Worm (Caenorhabditis elegans) whole organism, L2 larva: ENCODE data around the gene Y47D7A.15.

Experiments
- C34F6.9 ChIP-seq: fragments of 150-350 bp; optimal IDR thresholded peaks from 2 replicates; lab custom pipeline; 2014; ENCODE audit warnings: missing biosample characterization, missing genetic modification characterization
- F13H6.1 ChIP-seq: sonication (generic microtip); optimal IDR thresholded peaks from 2 replicates; lab custom pipeline; 2016; ENCODE audit warnings: missing genetic modification characterization, missing compliant biosample characterization
- R02D3.7 ChIP-seq: fragments of 150-350 bp; optimal IDR thresholded peaks from 2 replicates; lab custom pipeline; 2014; ENCODE audit warnings: missing biosample characterization, missing genetic modification characterization
- Y55F3AM.14 ChIP-seq: fragments of 200-800 bp; sonication (Bioruptor generic); optimal IDR thresholded peaks from 2 replicates; lab custom pipeline; 2018; ENCODE audit warnings: mild to moderate bottlenecking, missing genetic modification characterization, missing compliant biosample characterization
- ZK546.5 ChIP-seq: sonication (generic microtip); optimal IDR thresholded peaks from 2 replicates; lab custom pipeline; 2017; ENCODE audit warnings: missing biosample characterization, missing genetic modification characterization
- alr-1 ChIP-seq: fragments of 150-350 bp; optimal IDR thresholded peaks from 2 replicates; lab custom pipeline; 2014; ENCODE audit warnings: missing biosample characterization, missing genetic modification characterization
- aly-2 ChIP-seq: fragments of 150-350 bp; optimal IDR thresholded peaks from 2 replicates; lab custom pipeline; 2014; ENCODE audit warnings: missing biosample characterization, missing genetic modification characterization
- ama-1 ChIP-seq: fragments of 150-350 bp; optimal IDR thresholded peaks from 2 replicates; lab custom pipeline; 2018; ENCODE audit warnings: inconsistent platforms
- blmp-1 ChIP-seq: sonication (generic microtip); optimal IDR thresholded peaks from 2 replicates; lab custom pipeline; 2017; ENCODE audit warnings: missing genetic modification characterization, mild to moderate bottlenecking, missing compliant biosample characterization, antibody characterized with exemption, moderate library complexity; ENCODE audit not compliant: insufficient read depth
- ceh-16 ChIP-seq: fragments of 150-350 bp; optimal IDR thresholded peaks from 2 replicates; lab custom pipeline; 2014; ENCODE audit warnings: missing biosample characterization, missing genetic modification characterization
- ceh-82 ChIP-seq: fragments of 150-350 bp; optimal IDR thresholded peaks from 2 replicates; lab custom pipeline; 2014; ENCODE audit warnings: missing biosample characterization, missing genetic modification characterization
- dmd-4 ChIP-seq: sonication (generic microtip); optimal IDR thresholded peaks from 2 replicates; lab custom pipeline; 2017; ENCODE audit warnings: missing biosample characterization, missing genetic modification characterization
- egl-27 ChIP-seq: sonication (generic microtip); optimal IDR thresholded peaks from 3 replicates; lab custom pipeline; 2017; ENCODE audit warnings: missing biosample characterization, missing genetic modification reagents, missing genetic modification characterization
- elt-1 ChIP-seq: fragments of 150-350 bp; optimal IDR thresholded peaks from 2 replicates; lab custom pipeline; 2014; ENCODE audit warnings: missing biosample characterization, missing genetic modification characterization
- fos-1 ChIP-seq: fragments of 150-350 bp; optimal IDR thresholded peaks from 2 replicates; lab custom pipeline; 2014; ENCODE audit warnings: missing biosample characterization, missing genetic modification characterization
- lin-11 ChIP-seq: fragments of 150-350 bp; sonication (generic microtip); optimal IDR thresholded peaks from 2 replicates; lab custom pipeline; 2014; ENCODE audit warnings: missing biosample characterization, missing genetic modification characterization, inconsistent platforms, mixed read lengths
- lin-13 ChIP-seq: fragments of 150-350 bp; optimal IDR thresholded peaks from 2 replicates; lab custom pipeline; 2014; ENCODE audit warnings: missing biosample characterization, missing genetic modification reagents, missing genetic modification characterization
- lin-39 ChIP-seq: fragments of 150-350 bp; optimal IDR thresholded peaks from 2 replicates; lab custom pipeline; 2014; ENCODE audit warnings: missing biosample characterization, missing genetic modification reagents, missing genetic modification characterization
- mab-5 ChIP-seq: fragments of 150-350 bp; optimal IDR thresholded peaks from 2 replicates; lab custom pipeline; 2014; ENCODE audit warnings: missing biosample characterization, missing genetic modification characterization
- mdl-1 ChIP-seq, 2 experiments: fragments of 150-350 bp in 1 of 2; sonication (generic microtip) in 1 of 2; optimal IDR thresholded peaks; 2 replicates each; lab custom pipeline; 2017; ENCODE audit warnings: missing biosample characterization in 2 of 2, missing genetic modification characterization in 2 of 2
- nhr-11 ChIP-seq: fragments of 150-350 bp; optimal IDR thresholded peaks from 2 replicates; lab custom pipeline; 2014; ENCODE audit warnings: missing biosample characterization, missing genetic modification characterization
- nhr-129 ChIP-seq: fragments of 150-350 bp; optimal IDR thresholded peaks from 2 replicates; lab custom pipeline; 2014; ENCODE audit warnings: missing biosample characterization, missing genetic modification characterization
- nhr-21 ChIP-seq: fragments of 150-350 bp; optimal IDR thresholded peaks from 2 replicates; lab custom pipeline; 2014; ENCODE audit warnings: missing biosample characterization, missing genetic modification characterization
- nhr-237 ChIP-seq: fragments of 150-350 bp; optimal IDR thresholded peaks from 2 replicates; lab custom pipeline; 2014; ENCODE audit warnings: missing biosample characterization, missing genetic modification characterization
- nhr-6 ChIP-seq: fragments of 150-350 bp; optimal IDR thresholded peaks from 2 replicates; lab custom pipeline; 2014; ENCODE audit warnings: missing biosample characterization, missing genetic modification characterization
- nhr-77 ChIP-seq: fragments of 150-350 bp; optimal IDR thresholded peaks from 2 replicates; lab custom pipeline; 2014; ENCODE audit warnings: missing biosample characterization, missing genetic modification characterization
- peb-1 ChIP-seq: fragments of 150-350 bp; optimal IDR thresholded peaks from 2 replicates; lab custom pipeline; 2014; ENCODE audit warnings: missing biosample characterization, missing genetic modification characterization
- skn-1 ChIP-seq: sonication (generic microtip); optimal IDR thresholded peaks from 2 replicates; lab custom pipeline; 2017; ENCODE audit warnings: missing biosample characterization, missing genetic modification characterization
- sma-3 ChIP-seq: sonication (generic microtip); optimal IDR thresholded peaks from 2 replicates; lab custom pipeline; 2016; ENCODE audit warnings: missing genetic modification reagents, missing genetic modification characterization, missing compliant biosample characterization
- sma-9 ChIP-seq, 2 experiments: fragments of 150-350 bp in 1 of 2; sonication (generic microtip) in 1 of 2; optimal IDR thresholded peaks; 2 replicates each; lab custom pipeline; 2014 to 2016; ENCODE audit warnings: missing genetic modification characterization in 2 of 2, mild to moderate bottlenecking in 1 of 2, missing biosample characterization in 1 of 2, missing compliant biosample characterization in 1 of 2, missing genetic modification reagents in 1 of 2, moderate library complexity in 1 of 2
- snpc-4 ChIP-seq: fragments of 150-350 bp; optimal IDR thresholded peaks from 2 replicates; lab custom pipeline; 2014; ENCODE audit warnings: missing biosample characterization, missing genetic modification characterization
- unc-55 ChIP-seq: fragments of 150-350 bp; sonication (generic microtip); optimal IDR thresholded peaks from 3 replicates; lab custom pipeline; 2014; ENCODE audit warnings: missing biosample characterization, missing genetic modification reagents, missing genetic modification characterization
- unc-62 ChIP-seq: fragments of 150-350 bp; optimal IDR thresholded peaks from 2 replicates; lab custom pipeline; 2014; ENCODE audit warnings: missing biosample characterization, missing genetic modification reagents, missing genetic modification characterization
- ztf-1 ChIP-seq: fragments of 200-800 bp; sonication (Bioruptor generic); conservative IDR thresholded peaks from 2 replicates; pipeline ENCODE4 v1.3.6; 2022; ENCODE audit warnings: missing genetic modification characterization, missing compliant biosample characterization
- ztf-11 ChIP-seq: sonication (generic microtip); optimal IDR thresholded peaks from 2 replicates; lab custom pipeline; 2017; ENCODE audit warnings: missing biosample characterization, missing genetic modification characterization
- ztf-4 ChIP-seq: fragments of 150-350 bp; optimal IDR thresholded peaks from 2 replicates; lab custom pipeline; 2014; ENCODE audit warnings: missing biosample characterization, missing genetic modification characterization

Y47D7A.15 gene

ce11 chrV:4418116-4418515, 14.9 kb downstream of the Y47D7A.15 start, which contains the start of gene Y47D7A.6:
TSS of gene Y47D7A.6 (minus strand) at chrV:4418216.
- TF ChIP-seq egl-27 (tag; lab: Kevin White, UChicago) (no peak), mab-5 (tag; lab: Kevin White, UChicago) (no peak), lin-11 (tag; lab: Kevin White, UChicago) (no peak), blmp-1 (tag; lab: Kevin White, UChicago) (no peak)

ce11 chrV:4416710-4417109, 16.3 kb downstream of the Y47D7A.15 start, which contains the start of gene Y47D7A.18:
TSS of gene Y47D7A.18 (minus strand) at chrV:4416810.
- TF ChIP-seq egl-27 (tag; lab: Kevin White, UChicago) (no peak), mdl-1 (tag; optimal IDR thresholded peaks at IDR 0.05; lab: Kevin White, UChicago) (no peak), dmd-4 (tag; lab: Kevin White, UChicago) (no peak), ZK546.5 (tag; lab: Kevin White, UChicago) (no peak), lin-39 (no peak), ztf-11 (no peak), skn-1 (tag; lab: Kevin White, UChicago) (no peak), sma-9 (GFP tag; optimal IDR thresholded peaks at IDR 0.05; lab: Kevin White, UChicago) (no peak), sma-9 (tag; optimal IDR thresholded peaks at IDR 0.05; lab: Kevin White, UChicago) (no peak), F13H6.1 (tag; lab: Kevin White, UChicago) (no peak), sma-3 (GFP tag; lab: Kevin White, UChicago) (no peak), ceh-16 (tag; lab: Kevin White, UChicago) (no peak), ztf-4 (tag; lab: Kevin White, UChicago) (no peak), unc-62 (no peak), peb-1 (tag; lab: Kevin White, UChicago) (no peak)

- TF ChIP-seq nhr-129 (tag; lab: Kevin White, UChicago) (no peak), lin-11 (tag; lab: Kevin White, UChicago) (no peak), elt-1 (no peak), mab-5 (tag; lab: Kevin White, UChicago) (no peak), unc-62 (no peak), ama-1 (lab: Kevin White, UChicago) (no peak), nhr-11 (tag; lab: Kevin White, UChicago) (no peak), snpc-4 (tag; lab: Kevin White, UChicago) (no peak), nhr-237 (tag; lab: Kevin White, UChicago) (no peak), unc-55 (GFP tag; lab: Kevin White, UChicago) (no peak), nhr-77 (tag; lab: Kevin White, UChicago) (no peak), lin-13 (no peak), nhr-21 (tag; lab: Kevin White, UChicago) (no peak), R02D3.7 (no peak), fos-1 (tag; lab: Kevin White, UChicago) (no peak), lin-39 (no peak), blmp-1 (tag; lab: Kevin White, UChicago) (no peak), ztf-1 (no peak), sma-9 (GFP tag; optimal IDR thresholded peaks at IDR 0.05; lab: Kevin White, UChicago) (no peak), sma-9 (tag; optimal IDR thresholded peaks at IDR 0.05; lab: Kevin White, UChicago) (no peak), mdl-1 (tag; optimal IDR thresholded peaks at IDR 0.05; lab: Kevin White, UChicago) (no peak)
- TF ChIP-seq, all 48 proteins: peak for 0
Observed at ce11 chrV:4414613-4415071, 18.3 kb downstream of the Y47D7A.15 start, which contains the start of gene grl-5. TSS of gene grl-5 (minus strand) at chrV:4414663.

- no peak for TF ChIP-seq nhr-11 (tag; lab: Kevin White, UChicago)
- TF ChIP-seq, all 48 proteins: peak for 0
Observed at ce11 chrV:4411714-4412113, 21.3 kb downstream of the Y47D7A.15 start, which contains the start of gene Y47D7A.17. TSS of gene Y47D7A.17 (minus strand) at chrV:4411814.

ce11 chrV:4410643-4411042, 22.3 kb downstream of the Y47D7A.15 start, which contains the start of gene Y47D7A.3:
TSS of gene Y47D7A.3 (plus strand) at chrV:4410943.
- TF ChIP-seq nhr-6 (tag; lab: Kevin White, UChicago) (no peak), C34F6.9 (no peak), snpc-4 (tag; lab: Kevin White, UChicago) (no peak), unc-62 (no peak), aly-2 (tag; lab: Kevin White, UChicago) (no peak), egl-27 (tag; lab: Kevin White, UChicago) (no peak), lin-39 (no peak), ztf-1 (no peak), nhr-21 (tag; lab: Kevin White, UChicago) (no peak), fos-1 (tag; lab: Kevin White, UChicago) (no peak), nhr-77 (tag; lab: Kevin White, UChicago) (no peak), Y55F3AM.14 (no peak), mdl-1 (tag; optimal IDR thresholded peaks at IDR 0.05; lab: Kevin White, UChicago) (no peak), alr-1 (no peak), nhr-129 (tag; lab: Kevin White, UChicago) (no peak), ceh-82 (no peak), R02D3.7 (no peak), lin-11 (tag; lab: Kevin White, UChicago) (no peak)
